Fruit fly (Drosophila melanogaster) whole organism, prepupa: ENCODE measurements around the gene CG6678.

Source experiments
- CG10631 ChIP-seq: fragments of 200-800 bp; sonication (Bioruptor generic); optimal IDR thresholded peaks from 2 replicates; lab custom pipeline; 2016; ENCODE audit warnings: missing biosample characterization, missing genetic modification characterization
- CG10669 ChIP-seq: fragments of 200-800 bp; sonication (Bioruptor generic); optimal IDR thresholded peaks from 3 replicates; lab custom pipeline; 2018; ENCODE audit warnings: missing biosample characterization, mild to moderate bottlenecking, missing genetic modification characterization, moderate library complexity
- CG11294 ChIP-seq: fragments of 200-800 bp; sonication (Bioruptor generic); IDR thresholded peaks from 2 replicates; pipeline ENCODE4 v1.3.6; 2022; ENCODE audit warnings: missing biosample characterization, missing genetic modification characterization
- CG11902 ChIP-seq: fragments of 200-800 bp; sonication (Bioruptor generic); optimal IDR thresholded peaks from 3 replicates; lab custom pipeline; 2016; ENCODE audit warnings: missing biosample characterization, missing genetic modification characterization
- CG15336 ChIP-seq: fragments of 200-800 bp; sonication (Bioruptor generic); IDR thresholded peaks from 2 replicates; pipeline ENCODE4 v1.3.6; 2022; ENCODE audit warnings: missing biosample characterization, missing genetic modification characterization
- CG1621 ChIP-seq: fragments of 200-800 bp; sonication (Bioruptor generic); optimal IDR thresholded peaks from 3 replicates; lab custom pipeline; 2018; ENCODE audit warnings: missing biosample characterization, mild to moderate bottlenecking, missing genetic modification characterization
- CG16779 ChIP-seq: fragments of 200-800 bp; sonication (Bioruptor generic); optimal IDR thresholded peaks from 3 replicates; lab custom pipeline; 2017; ENCODE audit warnings: missing biosample characterization, mild to moderate bottlenecking, missing genetic modification characterization
- CG3032 ChIP-seq: fragments of 200-800 bp; optimal IDR thresholded peaks from 2 replicates; lab custom pipeline; 2019; ENCODE audit warnings: missing biosample characterization, mild to moderate bottlenecking, missing genetic modification characterization, moderate library complexity
- CG31627 ChIP-seq: fragments of 200-800 bp; sonication (Bioruptor generic); optimal IDR thresholded peaks from 3 replicates; lab custom pipeline; 2016; ENCODE audit warnings: missing biosample characterization, missing genetic modification characterization
- CG32006 ChIP-seq: fragments of 200-800 bp; sonication (Bioruptor generic); optimal IDR thresholded peaks from 3 replicates; lab custom pipeline; 2017; ENCODE audit warnings: missing biosample characterization, mild to moderate bottlenecking, missing genetic modification characterization
- CG34406 ChIP-seq: fragments of 200-800 bp; sonication (Bioruptor generic); optimal IDR thresholded peaks from 3 replicates; lab custom pipeline; 2016; ENCODE audit warnings: missing biosample characterization, missing genetic modification characterization
- CG3919 ChIP-seq: fragments of 200-800 bp; sonication (Bioruptor generic); optimal IDR thresholded peaks from 3 replicates; lab custom pipeline; 2016; ENCODE audit warnings: missing biosample characterization, missing genetic modification characterization
- CG6163 ChIP-seq: fragments of 200-800 bp; sonication (Bioruptor generic); IDR thresholded peaks from 3 replicates; pipeline ENCODE4 v1.3.6; 2022; ENCODE audit warnings: missing biosample characterization, missing genetic modification characterization
- CG6276 ChIP-seq: fragments of 200-800 bp; sonication (Bioruptor generic); optimal IDR thresholded peaks from 2 replicates; lab custom pipeline; 2017; ENCODE audit warnings: missing biosample characterization, mild to moderate bottlenecking, missing genetic modification characterization
- CG6792 ChIP-seq: fragments of 200-800 bp; sonication (Bioruptor generic); optimal IDR thresholded peaks from 3 replicates; lab custom pipeline; 2016; ENCODE audit warnings: missing biosample characterization, missing genetic modification characterization
- CG6808 ChIP-seq: fragments of 200-800 bp; sonication (Bioruptor generic); optimal IDR thresholded peaks from 3 replicates; lab custom pipeline; 2017; ENCODE audit warnings: missing biosample characterization, missing genetic modification characterization, mild to moderate bottlenecking, moderate library complexity, missing genetic modification reagents
- CG7368 ChIP-seq: fragments of 200-800 bp; sonication (Bioruptor generic); optimal IDR thresholded peaks from 3 replicates; lab custom pipeline; 2016; ENCODE audit warnings: missing biosample characterization, missing genetic modification characterization
- CG8119 ChIP-seq: fragments of 200-800 bp; sonication (Bioruptor generic); IDR thresholded peaks from 3 replicates; pipeline ENCODE4 v1.3.6; 2022; ENCODE audit warnings: missing biosample characterization, missing genetic modification characterization
- CG8319 ChIP-seq: fragments of 200-800 bp; sonication (Bioruptor generic); optimal IDR thresholded peaks from 3 replicates; lab custom pipeline; 2016; ENCODE audit warnings: missing biosample characterization, missing genetic modification characterization
- CG9139 ChIP-seq: fragments of 200-800 bp; sonication (Bioruptor generic); optimal IDR thresholded peaks from 3 replicates; lab custom pipeline; 2017; ENCODE audit warnings: missing biosample characterization, mild to moderate bottlenecking, missing genetic modification characterization
- Eip75B ChIP-seq: fragments of 200-800 bp; sonication (Bioruptor generic); optimal IDR thresholded peaks from 3 replicates; lab custom pipeline; 2016; ENCODE audit warnings: missing biosample characterization, missing genetic modification characterization
- Eip93F ChIP-seq: fragments of 200-800 bp; sonication (Bioruptor generic); optimal IDR thresholded peaks from 2 replicates; lab custom pipeline; 2016; ENCODE audit warnings: missing biosample characterization, mild to moderate bottlenecking, missing genetic modification characterization
- Ets21C ChIP-seq: fragments of 200-800 bp; sonication (Bioruptor generic); optimal IDR thresholded peaks from 3 replicates; lab custom pipeline; 2016; ENCODE audit warnings: missing biosample characterization, missing genetic modification characterization
- Ets96B ChIP-seq: fragments of 200-800 bp; optimal IDR thresholded peaks from 2 replicates; lab custom pipeline; 2019; ENCODE audit warnings: missing biosample characterization, mild to moderate bottlenecking, missing genetic modification characterization, moderate library complexity
- Hr38 ChIP-seq: sonication (Bioruptor generic); optimal IDR thresholded peaks from 2 replicates; lab custom pipeline; 2016; ENCODE audit warnings: missing biosample characterization, missing genetic modification characterization
- Hr39 ChIP-seq: fragments of 200-800 bp; sonication (Bioruptor generic); optimal IDR thresholded peaks from 2 replicates; lab custom pipeline; 2016; ENCODE audit warnings: missing biosample characterization, missing genetic modification characterization
- Hr4 ChIP-seq: fragments of 200-800 bp; sonication (Bioruptor generic); optimal IDR thresholded peaks from 3 replicates; lab custom pipeline; 2016; ENCODE audit warnings: missing biosample characterization, missing genetic modification characterization
- Lpt ChIP-seq: fragments of 200-800 bp; sonication (Bioruptor generic); optimal IDR thresholded peaks from 3 replicates; lab custom pipeline; 2016; ENCODE audit warnings: missing biosample characterization, missing genetic modification characterization
- OdsH ChIP-seq: fragments of 200-800 bp; sonication (Bioruptor generic); optimal IDR thresholded peaks from 3 replicates; lab custom pipeline; 2016; ENCODE audit warnings: missing biosample characterization, missing genetic modification characterization
- Sox102F ChIP-seq: fragments of 200-800 bp; sonication (Bioruptor generic); optimal IDR thresholded peaks from 2 replicates; lab custom pipeline; 2016; ENCODE audit warnings: missing biosample characterization, mild to moderate bottlenecking, missing genetic modification characterization
- Sox15 ChIP-seq: fragments of 200-800 bp; sonication (Bioruptor generic); optimal IDR thresholded peaks from 3 replicates; lab custom pipeline; 2016; ENCODE audit warnings: missing biosample characterization, missing genetic modification characterization
- achi ChIP-seq: fragments of 200-800 bp; sonication (Bioruptor generic); optimal IDR thresholded peaks from 3 replicates; lab custom pipeline; 2016; ENCODE audit warnings: missing biosample characterization, missing genetic modification characterization
- acj6 ChIP-seq: fragments of 200-800 bp; sonication (Bioruptor generic); optimal IDR thresholded peaks from 3 replicates; lab custom pipeline; 2016; ENCODE audit warnings: missing biosample characterization, missing genetic modification characterization
- cyc ChIP-seq: fragments of 200-800 bp; sonication (Bioruptor generic); optimal IDR thresholded peaks from 3 replicates; lab custom pipeline; 2016; ENCODE audit warnings: missing biosample characterization, missing genetic modification characterization
- dsx ChIP-seq: fragments of 200-800 bp; optimal IDR thresholded peaks from 3 replicates; lab custom pipeline; 2019; ENCODE audit warnings: missing biosample characterization, mild to moderate bottlenecking, missing genetic modification characterization, moderate library complexity; ENCODE audit not compliant: poor library complexity, severe bottlenecking
- eg ChIP-seq: fragments of 200-800 bp; sonication (Bioruptor generic); IDR thresholded peaks from 3 replicates; pipeline ENCODE4 v1.3.6; 2022; ENCODE audit warnings: missing biosample characterization, missing genetic modification characterization
- esn ChIP-seq: fragments of 200-800 bp; sonication (Bioruptor generic); optimal IDR thresholded peaks from 2 replicates; lab custom pipeline; 2016; ENCODE audit warnings: missing biosample characterization, mild to moderate bottlenecking, missing genetic modification characterization, moderate library complexity
- fd59A ChIP-seq: fragments of 200-800 bp; sonication (Bioruptor generic); optimal IDR thresholded peaks from 2 replicates; lab custom pipeline; 2017; ENCODE audit warnings: missing biosample characterization, mild to moderate bottlenecking, missing genetic modification characterization, missing genetic modification reagents
- fd85E ChIP-seq: fragments of 200-800 bp; sonication (Bioruptor generic); optimal IDR thresholded peaks from 3 replicates; lab custom pipeline; 2016; ENCODE audit warnings: missing biosample characterization, missing genetic modification characterization
- fkh ChIP-seq: fragments of 200-800 bp; sonication (Bioruptor generic); optimal IDR thresholded peaks from 3 replicates; lab custom pipeline; 2017; ENCODE audit warnings: missing biosample characterization, mild to moderate bottlenecking, missing genetic modification characterization, moderate library complexity
- lz ChIP-seq: fragments of 200-800 bp; sonication (Bioruptor generic); optimal IDR thresholded peaks from 3 replicates; lab custom pipeline; 2016; ENCODE audit warnings: missing biosample characterization, missing genetic modification characterization
- net ChIP-seq: fragments of 200-800 bp; sonication (Bioruptor generic); optimal IDR thresholded peaks from 3 replicates; lab custom pipeline; 2016; ENCODE audit warnings: missing biosample characterization, missing genetic modification characterization
- salr ChIP-seq, 2 experiments: fragments of 200-800 bp; sonication (Bioruptor generic); optimal IDR thresholded peaks; 3 replicates each; lab custom pipeline; 2016 to 2018; ENCODE audit warnings: missing biosample characterization in 2 of 2, missing genetic modification characterization in 2 of 2, mild to moderate bottlenecking in 1 of 2
- spab ChIP-seq: fragments of 200-800 bp; sonication (Bioruptor generic); optimal IDR thresholded peaks from 2 replicates; lab custom pipeline; 2017; ENCODE audit warnings: missing biosample characterization, mild to moderate bottlenecking, missing genetic modification characterization, missing genetic modification reagents
- ss ChIP-seq, 2 experiments: fragments of 200-800 bp; sonication (Bioruptor generic); optimal IDR thresholded peaks; 2 replicates in 1 of 2; 3 replicates in 1 of 2; lab custom pipeline; 2017 to 2018; ENCODE audit warnings: mild to moderate bottlenecking in 2 of 2, missing biosample characterization in 2 of 2, missing genetic modification characterization in 2 of 2, moderate library complexity in 1 of 2
- svp ChIP-seq: fragments of 200-800 bp; sonication (Bioruptor generic); peaks from one replicate; lab custom pipeline; 2016; ENCODE audit warnings: missing biosample characterization, missing genetic modification characterization
- topi ChIP-seq: fragments of 200-800 bp; sonication (Bioruptor generic); optimal IDR thresholded peaks from 3 replicates; lab custom pipeline; 2016; ENCODE audit warnings: missing biosample characterization, missing genetic modification characterization

Gene CG6678

dm6 chr3R:21858290-21858875 lies 28.4 kb upstream of the CG6678 start:
- TF ChIP-seq CG11294, result no peak
- no peak for TF ChIP-seq CG8319
- peak; percentile 17 for TF ChIP-seq net (GFP tag; lab: Kevin White, UChicago)
- no peak for TF ChIP-seq Sox15 (GFP tag; lab: Kevin White, UChicago)
- peak in 1 of 2 experiments; percentile 16 for TF ChIP-seq salr (GFP tag; optimal IDR thresholded peaks at IDR 0.05; lab: Kevin White, UChicago)
- TF ChIP-seq CG10669 (GFP tag; lab: Kevin White, UChicago), result no peak
- no peak for TF ChIP-seq spab (GFP tag; lab: Kevin White, UChicago)
- no peak for TF ChIP-seq OdsH
- no peak for TF ChIP-seq CG6792
- no peak for TF ChIP-seq acj6 (GFP tag; lab: Kevin White, UChicago)
- no peak for TF ChIP-seq Hr38 (GFP tag; lab: Kevin White, UChicago)
- TF ChIP-seq Lpt (GFP tag; lab: Kevin White, UChicago), result no peak
- TF ChIP-seq Hr4 (GFP tag; lab: Kevin White, UChicago), result no peak
- no peak for TF ChIP-seq CG6276
- TF ChIP-seq CG9139 (GFP tag; lab: Kevin White, UChicago), result no peak
- TF ChIP-seq eg (GFP tag; lab: Robert Waterston, UW), result peak; percentile 27; the same call in 1 of the 3 replicates
- TF ChIP-seq Eip93F (GFP tag; lab: Kevin White, UChicago), result no peak

dm6 chr3R:21859509-21859908 lies 27.3 kb upstream of the CG6678 start:
- peak; percentile 83 for TF ChIP-seq CG11902 (GFP tag; lab: Kevin White, UChicago)
- peak; percentile 94 for TF ChIP-seq CG32006
- peak; percentile 88 for TF ChIP-seq CG10631 (GFP tag; lab: Kevin White, UChicago)
- peak; percentile 91 for TF ChIP-seq CG34406 (GFP tag; lab: Kevin White, UChicago)
- peak; percentile 75 for TF ChIP-seq CG8319
- peak; percentile 85 to 88 for TF ChIP-seq ss (GFP tag; optimal IDR thresholded peaks at IDR 0.05; lab: Kevin White, UChicago)
- TF ChIP-seq CG3032 (tag; lab: Kevin White, UChicago), result peak; percentile 82
- TF ChIP-seq CG9139 (GFP tag; lab: Kevin White, UChicago), result peak; percentile 63
- peak; percentile 89 for TF ChIP-seq CG8119 (GFP tag; lab: Robert Waterston, UW)
- peak; percentile 78 for TF ChIP-seq CG6276
- TF ChIP-seq CG15336 (GFP tag; lab: Robert Waterston, UW), result peak; percentile 90
- TF ChIP-seq OdsH, result peak; percentile 92
- peak; percentile 89 for TF ChIP-seq net (GFP tag; lab: Kevin White, UChicago)
- TF ChIP-seq Hr38 (GFP tag; lab: Kevin White, UChicago), result no peak
- TF ChIP-seq Eip93F (GFP tag; lab: Kevin White, UChicago), result peak; percentile 93
- TF ChIP-seq Ets21C (GFP tag; lab: Kevin White, UChicago), result peak; percentile 95
- no peak for TF ChIP-seq fkh (GFP tag; lab: Kevin White, UChicago)
- peak; percentile 90 for TF ChIP-seq Hr4 (GFP tag; lab: Kevin White, UChicago)
- TF ChIP-seq salr (GFP tag; optimal IDR thresholded peaks at IDR 0.05; lab: Kevin White, UChicago), result peak; percentile 70 to 81
- peak; percentile 70 for TF ChIP-seq fd59A
- TF ChIP-seq acj6 (GFP tag; lab: Kevin White, UChicago), result peak; percentile 92
- peak; percentile 39 for TF ChIP-seq fd85E (GFP tag; lab: Kevin White, UChicago)
- TF ChIP-seq lz (GFP tag; lab: Kevin White, UChicago), result peak; percentile 96
- TF ChIP-seq CG3919 (GFP tag; lab: Kevin White, UChicago), result peak; percentile 88
- TF ChIP-seq Hr39 (GFP tag; lab: Kevin White, UChicago), result peak; percentile 96
- peak; percentile 94 for TF ChIP-seq topi
- TF ChIP-seq svp, result peak; percentile 99
- TF ChIP-seq achi, result peak; percentile 92
- peak; percentile 73 for TF ChIP-seq Lpt (GFP tag; lab: Kevin White, UChicago)
- TF ChIP-seq Eip75B (GFP tag; lab: Kevin White, UChicago), result peak; percentile 96
- peak; percentile 84 for TF ChIP-seq CG6163 (GFP tag; lab: Robert Waterston, UW)
- peak; percentile 82 for TF ChIP-seq spab (GFP tag; lab: Kevin White, UChicago)
- peak; percentile 96 for TF ChIP-seq CG31627 (GFP tag; lab: Kevin White, UChicago)
- TF ChIP-seq Sox102F (GFP tag; lab: Kevin White, UChicago), result peak; percentile 96
- TF ChIP-seq CG16779 (tag; lab: Kevin White, UChicago), result peak; percentile 76
- peak; percentile 98 for TF ChIP-seq esn (GFP tag; lab: Kevin White, UChicago)
- peak; percentile 75 for TF ChIP-seq CG10669 (GFP tag; lab: Kevin White, UChicago)
- peak; percentile 77 for TF ChIP-seq CG1621
- peak; percentile 78 for TF ChIP-seq Ets96B (tag; lab: Kevin White, UChicago)
- peak; percentile 71 for TF ChIP-seq CG6808 (GFP tag; lab: Kevin White, UChicago)
- TF ChIP-seq CG7368, result peak; percentile 81
- TF ChIP-seq cyc (GFP tag; lab: Kevin White, UChicago), result peak; percentile 93
- peak; percentile 85 for TF ChIP-seq dsx (GFP tag; lab: Kevin White, UChicago)
